Worm (Caenorhabditis elegans): ENCODE data around the gene srg-45.
A peak's percentile ranks its signal among the peaks of the same experiment; 100 is the strongest.

The srg-45 gene

ce11 chrV:12329173-12329572 is 21.9 kb downstream of the srg-45 start:
- no peak for TF ChIP-seq tbx-37 (GFP tag; conservative IDR thresholded peaks at IDR 0.05)
- no peak for TF ChIP-seq ceh-36 (tag; optimal IDR thresholded peaks at IDR 0.05)
- TF ChIP-seq F13C5.2 (tag; optimal IDR thresholded peaks at IDR 0.05) = no peak
- TF ChIP-seq B0310.2 (tag; optimal IDR thresholded peaks at IDR 0.05) = no peak
- no peak for TF ChIP-seq sea-1 (GFP tag; conservative IDR thresholded peaks at IDR 0.05)
- no peak for TF ChIP-seq ama-1 (optimal IDR thresholded peaks at IDR 0.05)
- TF ChIP-seq hmbx-1 (tag; optimal IDR thresholded peaks at IDR 0.05) = no peak
- TF ChIP-seq ets-7 (tag; optimal IDR thresholded peaks at IDR 0.05) = no peak
- TF ChIP-seq flt-1 (GFP tag; IDR thresholded peaks at IDR 0.05) = no peak
- TF ChIP-seq aly-1 (tag; optimal IDR thresholded peaks at IDR 0.05) = no peak
- no peak for TF ChIP-seq tra-4 (tag; optimal IDR thresholded peaks at IDR 0.05)
- TF ChIP-seq tbx-11 (GFP tag; IDR thresholded peaks at IDR 0.05) = no peak
- no peak for TF ChIP-seq ceh-13 (GFP tag; optimal IDR thresholded peaks at IDR 0.05)
- no peak for TF ChIP-seq hmg-4 (GFP tag; optimal IDR thresholded peaks at IDR 0.05)
- TF ChIP-seq pes-1 (GFP tag; IDR thresholded peaks at IDR 0.05) = no peak
- no peak for TF ChIP-seq hnd-1 (tag; optimal IDR thresholded peaks at IDR 0.05)

- no peak for TF ChIP-seq aly-1 (tag; optimal IDR thresholded peaks at IDR 0.05)
- peak; percentile 69; the same call in 1 of the 2 replicates for TF ChIP-seq sea-1 (GFP tag; conservative IDR thresholded peaks at IDR 0.05)
- TF ChIP-seq tbx-37 (GFP tag; conservative IDR thresholded peaks at IDR 0.05) = peak; percentile 46; the same call in 1 of the 2 replicates
- no peak for TF ChIP-seq ets-7 (tag; optimal IDR thresholded peaks at IDR 0.05)
- 0 out of 2 replicates have a peak, but pooled peaks have one; percentile 65 for TF ChIP-seq scrt-1 (GFP tag; IDR thresholded peaks at IDR 0.05)
- TF ChIP-seq hmbx-1 (tag; optimal IDR thresholded peaks at IDR 0.05) = no peak
- peak; percentile 82 for TF ChIP-seq pes-1 (GFP tag; IDR thresholded peaks at IDR 0.05)
- TF ChIP-seq tra-4 (tag; optimal IDR thresholded peaks at IDR 0.05) = no peak
- TF ChIP-seq ceh-13 (GFP tag; optimal IDR thresholded peaks at IDR 0.05) = peak; percentile 10
- no peak; the same call in 1 of the 2 replicates for TF ChIP-seq tbx-11 (GFP tag; IDR thresholded peaks at IDR 0.05)
- TF ChIP-seq flt-1 (GFP tag; IDR thresholded peaks at IDR 0.05) = 0 out of 2 replicates have a peak, but pooled peaks have one; percentile 50
- no peak for TF ChIP-seq F13C5.2 (tag; optimal IDR thresholded peaks at IDR 0.05)
- TF ChIP-seq hnd-1 (tag; optimal IDR thresholded peaks at IDR 0.05) = peak; percentile 9
- TF ChIP-seq hmg-4 (GFP tag; optimal IDR thresholded peaks at IDR 0.05) = peak; percentile 44
- TF ChIP-seq ceh-36 (tag; optimal IDR thresholded peaks at IDR 0.05) = peak; percentile 47
- TF ChIP-seq ama-1 (optimal IDR thresholded peaks at IDR 0.05) = no peak
- no peak for TF ChIP-seq B0310.2 (tag; optimal IDR thresholded peaks at IDR 0.05)
Observed at ce11 chrV:12331820-12332219, 24.5 kb downstream of the srg-45 start.

ce11 chrV:12334387-12334786 is 27.1 kb downstream of the srg-45 start:
- TF ChIP-seq aly-1 (tag; optimal IDR thresholded peaks at IDR 0.05) = no peak
- TF ChIP-seq flt-1 (GFP tag; IDR thresholded peaks at IDR 0.05) = no peak
- TF ChIP-seq pes-1 (GFP tag; IDR thresholded peaks at IDR 0.05) = no peak
- no peak for TF ChIP-seq sea-1 (GFP tag; conservative IDR thresholded peaks at IDR 0.05)
- TF ChIP-seq hnd-1 (tag; optimal IDR thresholded peaks at IDR 0.05) = no peak
- TF ChIP-seq ets-7 (tag; optimal IDR thresholded peaks at IDR 0.05) = no peak
- TF ChIP-seq hmbx-1 (tag; optimal IDR thresholded peaks at IDR 0.05) = no peak

ce11 chrV:12337894-12338293 is 30.6 kb downstream of the srg-45 start, which contains the start of gene twk-13:
twk-13 (minus strand) TSS chrV:12337994.
- TF ChIP-seq B0310.2 (tag; optimal IDR thresholded peaks at IDR 0.05) = no peak
- no peak for TF ChIP-seq tbx-37 (GFP tag; conservative IDR thresholded peaks at IDR 0.05)
- TF ChIP-seq F13C5.2 (tag; optimal IDR thresholded peaks at IDR 0.05) = no peak
- TF ChIP-seq scrt-1 (GFP tag; IDR thresholded peaks at IDR 0.05) = no peak
- TF ChIP-seq tbx-11 (GFP tag; IDR thresholded peaks at IDR 0.05) = no peak
- TF ChIP-seq ama-1 (optimal IDR thresholded peaks at IDR 0.05) = no peak
- TF ChIP-seq aly-1 (tag; optimal IDR thresholded peaks at IDR 0.05) = no peak
- no peak for TF ChIP-seq pes-1 (GFP tag; IDR thresholded peaks at IDR 0.05)
- no peak for TF ChIP-seq sea-1 (GFP tag; conservative IDR thresholded peaks at IDR 0.05)
- TF ChIP-seq hmg-4 (GFP tag; optimal IDR thresholded peaks at IDR 0.05) = no peak
- TF ChIP-seq tra-4 (tag; optimal IDR thresholded peaks at IDR 0.05) = no peak

DNA sequence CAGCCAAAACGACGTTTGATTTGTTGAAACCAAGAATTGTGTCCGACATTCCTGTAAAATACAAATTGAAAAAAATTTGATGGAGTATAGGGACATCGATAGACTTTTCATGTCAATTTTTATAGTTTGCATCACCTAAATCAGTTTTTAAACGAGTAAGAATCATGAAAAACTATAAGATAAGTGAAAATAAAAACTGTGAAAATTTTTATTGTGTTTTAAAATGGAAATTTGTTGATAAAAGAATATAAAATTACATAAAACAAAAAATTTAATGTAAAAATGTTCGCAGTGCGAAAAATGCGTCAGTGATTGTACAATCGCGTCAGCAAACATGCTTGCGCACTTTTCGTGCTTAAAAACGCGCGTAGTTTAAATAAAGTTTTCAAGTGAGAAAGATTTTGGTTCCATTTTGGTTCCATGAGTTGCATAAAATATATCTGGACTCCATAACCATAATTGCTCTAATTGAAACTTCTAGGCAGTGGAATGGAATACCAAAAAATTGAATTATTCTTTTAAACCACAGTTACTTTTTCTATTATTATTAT is 36.2 kb downstream of the srg-45 start, which contains the start of gene tomm-20:
tomm-20 (minus strand) TSS at position 51 of the 551 bp plus-strand sequence.
- TF ChIP-seq B0310.2 (tag; optimal IDR thresholded peaks at IDR 0.05) = no peak
- peak; percentile 29 for TF ChIP-seq hnd-1 (tag; optimal IDR thresholded peaks at IDR 0.05)
- peak; percentile 91 for TF ChIP-seq F13C5.2 (tag; optimal IDR thresholded peaks at IDR 0.05)
- no peak for TF ChIP-seq sea-1 (GFP tag; conservative IDR thresholded peaks at IDR 0.05)
- peak; percentile 50; the same call in 1 of the 2 replicates for TF ChIP-seq tbx-37 (GFP tag; conservative IDR thresholded peaks at IDR 0.05)
- no peak for TF ChIP-seq ets-7 (tag; optimal IDR thresholded peaks at IDR 0.05)
- peak; percentile 36 for TF ChIP-seq ceh-36 (tag; optimal IDR thresholded peaks at IDR 0.05)
- TF ChIP-seq hmg-4 (GFP tag; optimal IDR thresholded peaks at IDR 0.05) = no peak
- peak; percentile 60; the same call in 1 of the 2 replicates for TF ChIP-seq pes-1 (GFP tag; IDR thresholded peaks at IDR 0.05)
- no peak for TF ChIP-seq ama-1 (optimal IDR thresholded peaks at IDR 0.05)
- TF ChIP-seq ceh-13 (GFP tag; optimal IDR thresholded peaks at IDR 0.05) = peak; percentile 2
- TF ChIP-seq aly-1 (tag; optimal IDR thresholded peaks at IDR 0.05) = no peak
- peak; percentile 2 for TF ChIP-seq hmbx-1 (tag; optimal IDR thresholded peaks at IDR 0.05)
- TF ChIP-seq tra-4 (tag; optimal IDR thresholded peaks at IDR 0.05) = no peak
- TF ChIP-seq flt-1 (GFP tag; IDR thresholded peaks at IDR 0.05) = peak; percentile 65; the same call in 1 of the 2 replicates
- TF ChIP-seq tbx-11 (GFP tag; IDR thresholded peaks at IDR 0.05) = peak; percentile 76
- peak; percentile 72 for TF ChIP-seq scrt-1 (GFP tag; IDR thresholded peaks at IDR 0.05)

- TF ChIP-seq ama-1 (optimal IDR thresholded peaks at IDR 0.05) = no peak
- no peak for TF ChIP-seq aly-1 (tag; optimal IDR thresholded peaks at IDR 0.05)
- no peak for TF ChIP-seq hnd-1 (tag; optimal IDR thresholded peaks at IDR 0.05)
- no peak for TF ChIP-seq tbx-37 (GFP tag; conservative IDR thresholded peaks at IDR 0.05)
- TF ChIP-seq ceh-36 (tag; optimal IDR thresholded peaks at IDR 0.05) = no peak
Observed at ce11 chrV:12344845-12345244, 37.6 kb downstream of the srg-45 start, which contains the start of gene F23H12.3. F23H12.3 (plus strand) TSS chrV:12345145.

DNA sequence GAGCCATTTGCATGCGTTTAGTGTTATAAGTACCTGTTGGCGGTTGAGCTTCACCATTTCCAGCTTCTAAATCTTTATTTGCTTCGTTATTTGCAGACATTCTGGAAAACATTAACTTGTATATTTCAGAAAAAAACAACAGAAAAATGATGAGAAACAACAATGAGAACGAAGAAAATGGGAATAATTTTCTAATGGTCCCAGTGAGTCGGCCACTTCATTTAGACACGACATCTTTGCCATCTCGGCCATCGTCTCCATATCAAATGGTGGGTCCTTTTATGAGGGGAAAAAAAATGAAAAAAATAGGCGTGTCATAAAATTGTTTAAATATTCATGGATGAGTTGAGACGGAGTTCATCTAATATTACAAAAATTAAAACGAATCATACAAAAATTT is 38.5 kb downstream of the srg-45 start, which contains the start of gene snb-2:
snb-2 (minus strand) TSS at position 101 of the 400 bp plus-strand sequence.
- no peak for TF ChIP-seq sea-1 (GFP tag; conservative IDR thresholded peaks at IDR 0.05)
- TF ChIP-seq ama-1 (optimal IDR thresholded peaks at IDR 0.05) = no peak
